Fruit fly (Drosophila melanogaster) whole organism, prepupa: ENCODE data around the gene CG8188.

ENCODE experiments used
- Blimp-1 ChIP-seq: fragments of 200-800 bp; sonication (Bioruptor generic); optimal IDR thresholded peaks from 3 replicates; lab custom pipeline; 2017; ENCODE audit warnings: missing biosample characterization, missing genetic modification characterization, mild to moderate bottlenecking, moderate library complexity, missing genetic modification reagents
- CG10669 ChIP-seq: fragments of 200-800 bp; sonication (Bioruptor generic); optimal IDR thresholded peaks from 3 replicates; lab custom pipeline; 2018; ENCODE audit warnings: missing biosample characterization, mild to moderate bottlenecking, missing genetic modification characterization, moderate library complexity
- CG11902 ChIP-seq: fragments of 200-800 bp; sonication (Bioruptor generic); optimal IDR thresholded peaks from 3 replicates; lab custom pipeline; 2016; ENCODE audit warnings: missing biosample characterization, missing genetic modification characterization
- CG1621 ChIP-seq: fragments of 200-800 bp; sonication (Bioruptor generic); optimal IDR thresholded peaks from 3 replicates; lab custom pipeline; 2018; ENCODE audit warnings: missing biosample characterization, mild to moderate bottlenecking, missing genetic modification characterization
- CG16779 ChIP-seq: fragments of 200-800 bp; sonication (Bioruptor generic); optimal IDR thresholded peaks from 3 replicates; lab custom pipeline; 2017; ENCODE audit warnings: missing biosample characterization, mild to moderate bottlenecking, missing genetic modification characterization
- CG31627 ChIP-seq: fragments of 200-800 bp; sonication (Bioruptor generic); optimal IDR thresholded peaks from 3 replicates; lab custom pipeline; 2016; ENCODE audit warnings: missing biosample characterization, missing genetic modification characterization
- CG32006 ChIP-seq: fragments of 200-800 bp; sonication (Bioruptor generic); optimal IDR thresholded peaks from 3 replicates; lab custom pipeline; 2017; ENCODE audit warnings: missing biosample characterization, mild to moderate bottlenecking, missing genetic modification characterization
- CG34406 ChIP-seq: fragments of 200-800 bp; sonication (Bioruptor generic); optimal IDR thresholded peaks from 3 replicates; lab custom pipeline; 2016; ENCODE audit warnings: missing biosample characterization, missing genetic modification characterization
- CG3919 ChIP-seq: fragments of 200-800 bp; sonication (Bioruptor generic); optimal IDR thresholded peaks from 3 replicates; lab custom pipeline; 2016; ENCODE audit warnings: missing biosample characterization, missing genetic modification characterization
- CG4318 ChIP-seq: fragments of 200-800 bp; sonication (Bioruptor generic); optimal IDR thresholded peaks from 3 replicates; lab custom pipeline; 2017; ENCODE audit warnings: missing biosample characterization, mild to moderate bottlenecking, missing genetic modification characterization
- CG6163 ChIP-seq: fragments of 200-800 bp; sonication (Bioruptor generic); IDR thresholded peaks from 3 replicates; pipeline ENCODE4 v1.3.6; 2022; ENCODE audit warnings: missing biosample characterization, missing genetic modification characterization
- CG6276 ChIP-seq: fragments of 200-800 bp; sonication (Bioruptor generic); optimal IDR thresholded peaks from 2 replicates; lab custom pipeline; 2017; ENCODE audit warnings: missing biosample characterization, mild to moderate bottlenecking, missing genetic modification characterization
- CG6808 ChIP-seq: fragments of 200-800 bp; sonication (Bioruptor generic); optimal IDR thresholded peaks from 3 replicates; lab custom pipeline; 2017; ENCODE audit warnings: missing biosample characterization, missing genetic modification characterization, mild to moderate bottlenecking, moderate library complexity, missing genetic modification reagents
- CG6854 ChIP-seq: fragments of 200-800 bp; sonication (Bioruptor generic); optimal IDR thresholded peaks from 2 replicates; lab custom pipeline; 2017; ENCODE audit warnings: missing biosample characterization, mild to moderate bottlenecking, missing genetic modification characterization
- CG7368 ChIP-seq: fragments of 200-800 bp; sonication (Bioruptor generic); optimal IDR thresholded peaks from 3 replicates; lab custom pipeline; 2016; ENCODE audit warnings: missing biosample characterization, missing genetic modification characterization
- CG8119 ChIP-seq: fragments of 200-800 bp; sonication (Bioruptor generic); IDR thresholded peaks from 3 replicates; pipeline ENCODE4 v1.3.6; 2022; ENCODE audit warnings: missing biosample characterization, missing genetic modification characterization
- CG8319 ChIP-seq: fragments of 200-800 bp; sonication (Bioruptor generic); optimal IDR thresholded peaks from 3 replicates; lab custom pipeline; 2016; ENCODE audit warnings: missing biosample characterization, missing genetic modification characterization
- CG8632 ChIP-seq: fragments of 200-800 bp; sonication (Bioruptor generic); optimal IDR thresholded peaks from 3 replicates; lab custom pipeline; 2016; ENCODE audit warnings: missing biosample characterization, missing genetic modification characterization
- CG9139 ChIP-seq: fragments of 200-800 bp; sonication (Bioruptor generic); optimal IDR thresholded peaks from 3 replicates; lab custom pipeline; 2017; ENCODE audit warnings: missing biosample characterization, mild to moderate bottlenecking, missing genetic modification characterization
- Eip78C ChIP-seq: fragments of 200-800 bp; sonication (Bioruptor generic); peaks from one replicate; lab custom pipeline; 2016; ENCODE audit warnings: missing biosample characterization, missing genetic modification characterization
- Ets21C ChIP-seq: fragments of 200-800 bp; sonication (Bioruptor generic); optimal IDR thresholded peaks from 3 replicates; lab custom pipeline; 2016; ENCODE audit warnings: missing biosample characterization, missing genetic modification characterization
- Ets96B ChIP-seq: fragments of 200-800 bp; optimal IDR thresholded peaks from 2 replicates; lab custom pipeline; 2019; ENCODE audit warnings: missing biosample characterization, mild to moderate bottlenecking, missing genetic modification characterization, moderate library complexity
- Gug ChIP-seq: fragments of 200-800 bp; sonication (Bioruptor generic); IDR thresholded peaks from 2 replicates; pipeline ENCODE4 v1.3.6; 2022; ENCODE audit warnings: missing biosample characterization, missing genetic modification characterization
- Hr38 ChIP-seq: sonication (Bioruptor generic); optimal IDR thresholded peaks from 2 replicates; lab custom pipeline; 2016; ENCODE audit warnings: missing biosample characterization, missing genetic modification characterization
- Hr4 ChIP-seq: fragments of 200-800 bp; sonication (Bioruptor generic); optimal IDR thresholded peaks from 3 replicates; lab custom pipeline; 2016; ENCODE audit warnings: missing biosample characterization, missing genetic modification characterization
- Lpt ChIP-seq: fragments of 200-800 bp; sonication (Bioruptor generic); optimal IDR thresholded peaks from 3 replicates; lab custom pipeline; 2016; ENCODE audit warnings: missing biosample characterization, missing genetic modification characterization
- OdsH ChIP-seq: fragments of 200-800 bp; sonication (Bioruptor generic); optimal IDR thresholded peaks from 3 replicates; lab custom pipeline; 2016; ENCODE audit warnings: missing biosample characterization, missing genetic modification characterization
- Sox15 ChIP-seq: fragments of 200-800 bp; sonication (Bioruptor generic); optimal IDR thresholded peaks from 3 replicates; lab custom pipeline; 2016; ENCODE audit warnings: missing biosample characterization, missing genetic modification characterization
- achi ChIP-seq: fragments of 200-800 bp; sonication (Bioruptor generic); optimal IDR thresholded peaks from 3 replicates; lab custom pipeline; 2016; ENCODE audit warnings: missing biosample characterization, missing genetic modification characterization
- acj6 ChIP-seq: fragments of 200-800 bp; sonication (Bioruptor generic); optimal IDR thresholded peaks from 3 replicates; lab custom pipeline; 2016; ENCODE audit warnings: missing biosample characterization, missing genetic modification characterization
- cyc ChIP-seq: fragments of 200-800 bp; sonication (Bioruptor generic); optimal IDR thresholded peaks from 3 replicates; lab custom pipeline; 2016; ENCODE audit warnings: missing biosample characterization, missing genetic modification characterization
- dac ChIP-seq: fragments of 200-800 bp; sonication (Bioruptor generic); optimal IDR thresholded peaks from 2 replicates; lab custom pipeline; 2017; ENCODE audit warnings: missing biosample characterization, mild to moderate bottlenecking, missing genetic modification characterization
- dsx ChIP-seq: fragments of 200-800 bp; optimal IDR thresholded peaks from 3 replicates; lab custom pipeline; 2019; ENCODE audit warnings: missing biosample characterization, mild to moderate bottlenecking, missing genetic modification characterization, moderate library complexity; ENCODE audit not compliant: poor library complexity, severe bottlenecking
- eg ChIP-seq: fragments of 200-800 bp; sonication (Bioruptor generic); IDR thresholded peaks from 3 replicates; pipeline ENCODE4 v1.3.6; 2022; ENCODE audit warnings: missing biosample characterization, missing genetic modification characterization
- fd85E ChIP-seq: fragments of 200-800 bp; sonication (Bioruptor generic); optimal IDR thresholded peaks from 3 replicates; lab custom pipeline; 2016; ENCODE audit warnings: missing biosample characterization, missing genetic modification characterization
- fkh ChIP-seq: fragments of 200-800 bp; sonication (Bioruptor generic); optimal IDR thresholded peaks from 3 replicates; lab custom pipeline; 2017; ENCODE audit warnings: missing biosample characterization, mild to moderate bottlenecking, missing genetic modification characterization, moderate library complexity
- lz ChIP-seq: fragments of 200-800 bp; sonication (Bioruptor generic); optimal IDR thresholded peaks from 3 replicates; lab custom pipeline; 2016; ENCODE audit warnings: missing biosample characterization, missing genetic modification characterization
- net ChIP-seq: fragments of 200-800 bp; sonication (Bioruptor generic); optimal IDR thresholded peaks from 3 replicates; lab custom pipeline; 2016; ENCODE audit warnings: missing biosample characterization, missing genetic modification characterization
- pdm3 ChIP-seq: fragments of 200-800 bp; sonication (Bioruptor generic); optimal IDR thresholded peaks from 3 replicates; lab custom pipeline; 2016; ENCODE audit warnings: missing biosample characterization, missing genetic modification characterization
- ss ChIP-seq, 2 experiments: fragments of 200-800 bp; sonication (Bioruptor generic); optimal IDR thresholded peaks; 2 replicates in 1 of 2; 3 replicates in 1 of 2; lab custom pipeline; 2017 to 2018; ENCODE audit warnings: mild to moderate bottlenecking in 2 of 2, missing biosample characterization in 2 of 2, missing genetic modification characterization in 2 of 2, moderate library complexity in 1 of 2
- svp ChIP-seq: fragments of 200-800 bp; sonication (Bioruptor generic); peaks from one replicate; lab custom pipeline; 2016; ENCODE audit warnings: missing biosample characterization, missing genetic modification characterization
- vri ChIP-seq: fragments of 200-800 bp; sonication (Bioruptor generic); optimal IDR thresholded peaks from 3 replicates; lab custom pipeline; 2016; ENCODE audit warnings: missing biosample characterization, mild to moderate bottlenecking, missing genetic modification characterization

CG8188 gene

DNA sequence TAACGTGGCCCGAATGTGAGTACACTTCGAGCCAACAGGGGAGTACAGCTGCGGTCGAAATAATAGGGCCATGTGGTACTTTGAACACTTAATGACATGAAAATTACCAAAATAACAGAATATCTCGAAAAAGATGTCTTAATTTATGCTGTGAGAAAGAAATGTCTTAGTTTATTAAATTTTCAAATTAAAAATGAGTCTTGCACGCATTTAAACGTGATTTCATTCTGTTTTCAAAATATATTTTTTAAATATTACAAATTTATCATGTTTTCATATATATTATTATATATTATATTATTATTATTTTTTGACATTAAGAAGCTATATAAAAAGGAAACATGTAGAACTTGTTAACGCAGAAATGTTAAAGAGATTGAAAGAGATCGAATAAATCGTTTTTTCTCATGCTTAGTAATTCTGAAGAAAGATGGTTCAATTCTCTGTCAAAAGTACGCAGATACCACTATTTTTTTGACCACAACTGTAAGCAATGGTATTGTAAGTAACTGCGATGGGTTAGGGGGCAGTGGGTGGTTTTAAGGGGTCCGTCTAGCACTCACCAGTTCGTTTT is 7.9 kb downstream of the CG8188 start (continued):
- TF ChIP-seq Hr4 (GFP tag; lab: Kevin White, UChicago) (peak; percentile 53), dac (peak; percentile 27), Lpt (GFP tag; lab: Kevin White, UChicago) (no peak), fkh (no peak), svp (GFP tag; lab: Kevin White, UChicago) (peak; percentile 32), Blimp-1 (no peak), CG8119 (GFP tag; lab: Robert Waterston, UW) (peak; percentile 70; the same call in 2 of the 3 replicates), lz (GFP tag; lab: Kevin White, UChicago) (peak; percentile 20), cyc (GFP tag; lab: Kevin White, UChicago) (no peak), CG16779 (tag; lab: Kevin White, UChicago) (no peak), Gug (0 out of 2 replicates have a peak, but pooled peaks have one; percentile 15), achi (peak; percentile 25), CG8632 (no peak), CG31627 (GFP tag; lab: Kevin White, UChicago) (no peak), eg (GFP tag; lab: Robert Waterston, UW) (peak; percentile 21; the same call in 1 of the 3 replicates), acj6 (GFP tag; lab: Kevin White, UChicago) (peak; percentile 20), pdm3 (GFP tag; lab: Kevin White, UChicago) (peak; percentile 29)

DNA sequence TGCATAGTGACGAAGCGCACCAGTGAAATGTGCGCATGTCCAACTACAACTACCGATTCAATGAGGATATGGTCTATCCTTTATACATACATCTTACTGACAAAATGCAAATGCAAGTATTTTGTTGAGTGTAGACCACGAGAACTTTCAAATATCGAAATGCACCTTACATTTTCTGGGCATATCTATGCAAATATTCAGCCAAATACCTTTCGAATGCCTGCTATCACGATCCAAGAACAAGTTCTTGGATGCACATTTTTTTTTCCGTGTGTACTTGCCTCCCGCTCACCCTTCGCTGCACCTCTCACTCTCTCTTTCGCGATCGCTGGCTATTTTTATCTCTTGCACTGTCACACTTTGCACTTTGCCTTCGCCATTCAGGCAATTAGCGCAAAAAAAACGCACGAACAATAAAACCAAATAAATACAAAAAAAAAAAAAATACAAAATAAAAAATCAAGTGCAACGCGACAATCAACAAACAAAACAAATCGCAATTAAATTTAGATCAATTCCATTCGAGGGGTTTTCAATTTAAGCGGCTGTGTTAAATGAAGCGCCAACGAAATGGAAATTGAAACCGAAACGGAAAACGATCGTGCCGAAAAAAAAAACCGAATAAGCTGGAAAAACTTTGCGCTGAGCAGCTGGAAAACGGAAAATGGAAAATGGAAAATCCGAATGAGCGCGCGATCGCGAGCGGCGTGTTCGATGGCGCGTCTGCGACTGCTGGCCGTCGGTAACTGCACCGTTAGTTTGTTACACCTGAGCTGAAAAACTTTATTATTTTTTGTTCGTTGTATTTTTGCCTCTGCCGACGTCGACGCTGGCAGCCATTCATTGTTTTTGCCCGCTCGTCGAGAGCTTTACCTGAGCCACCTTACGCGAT is 8.6 kb downstream of the CG8188 start:
- no peak for TF ChIP-seq fkh
- TF ChIP-seq dac: peak; percentile 9
- TF ChIP-seq CG1621 (tag; lab: Kevin White, UChicago): no peak
- TF ChIP-seq fd85E (GFP tag; lab: Kevin White, UChicago): no peak
- no peak for TF ChIP-seq CG11902 (GFP tag; lab: Kevin White, UChicago)
- TF ChIP-seq CG10669: peak; percentile 8
- TF ChIP-seq CG6808 (GFP tag; lab: Kevin White, UChicago): peak; percentile 20
- TF ChIP-seq CG8319 (GFP tag; lab: Kevin White, UChicago): no peak
- no peak for TF ChIP-seq CG34406 (GFP tag; lab: Kevin White, UChicago)
- TF ChIP-seq Blimp-1: no peak
- TF ChIP-seq Eip78C (GFP tag; lab: Kevin White, UChicago): peak; percentile 16
- TF ChIP-seq Ets21C (GFP tag; lab: Kevin White, UChicago): no peak
- TF ChIP-seq pdm3 (GFP tag; lab: Kevin White, UChicago): peak; percentile 11
- TF ChIP-seq cyc (GFP tag; lab: Kevin White, UChicago): no peak
- TF ChIP-seq Ets96B: peak; percentile 4
- TF ChIP-seq svp (GFP tag; lab: Kevin White, UChicago): peak; percentile 60
- TF ChIP-seq Gug: peak; percentile 33; the same call in 1 of the 2 replicates
- no peak for TF ChIP-seq vri
- peak; percentile 11 for TF ChIP-seq net (GFP tag; lab: Kevin White, UChicago)
- TF ChIP-seq ss (GFP tag; optimal IDR thresholded peaks at IDR 0.05; lab: Kevin White, UChicago): peak; percentile 45 to 52
- TF ChIP-seq CG3919 (GFP tag; lab: Kevin White, UChicago): no peak
- peak; percentile 51 for TF ChIP-seq CG8119 (GFP tag; lab: Robert Waterston, UW)
- TF ChIP-seq Hr4 (GFP tag; lab: Kevin White, UChicago): peak; percentile 40
- no peak for TF ChIP-seq CG7368 (GFP tag; lab: Kevin White, UChicago)
- no peak for TF ChIP-seq Hr38 (GFP tag; lab: Kevin White, UChicago)
- TF ChIP-seq CG6276 (GFP tag; lab: Kevin White, UChicago): no peak
- peak; percentile 13 for TF ChIP-seq achi
- peak; percentile 17 for TF ChIP-seq CG9139 (GFP tag; lab: Kevin White, UChicago)
- TF ChIP-seq CG6854 (GFP tag; lab: Kevin White, UChicago): no peak
- no peak for TF ChIP-seq Sox15 (GFP tag; lab: Kevin White, UChicago)
- TF ChIP-seq CG4318 (GFP tag; lab: Kevin White, UChicago): no peak
- peak; percentile 32; the same call in 1 of the 3 replicates for TF ChIP-seq CG6163
- peak; percentile 58; the same call in 2 of the 3 replicates for TF ChIP-seq eg (GFP tag; lab: Robert Waterston, UW)
- TF ChIP-seq dsx (GFP tag; lab: Kevin White, UChicago): no peak
- TF ChIP-seq CG32006 (GFP tag; lab: Kevin White, UChicago): peak; percentile 42
- TF ChIP-seq acj6 (GFP tag; lab: Kevin White, UChicago): peak; percentile 13
- no peak for TF ChIP-seq OdsH (GFP tag; lab: Kevin White, UChicago)
- no peak for TF ChIP-seq CG31627 (GFP tag; lab: Kevin White, UChicago)
